Worm (Caenorhabditis elegans) whole organism, L4 larva: ENCODE data around the gene unc-44.

Experiments
- F26F4.8 ChIP-seq: fragments of 200-800 bp; sonication (Bioruptor generic); conservative IDR thresholded peaks from 2 replicates; pipeline ENCODE4 v1.3.6; 2022; ENCODE audit warnings: missing genetic modification characterization, missing compliant biosample characterization
- F37D6.2 ChIP-seq: sonication (generic microtip); optimal IDR thresholded peaks from 2 replicates; lab custom pipeline; 2016; ENCODE audit warnings: mild to moderate bottlenecking, missing genetic modification characterization, missing compliant biosample characterization
- Y105C5A.15 ChIP-seq: fragments of 200-800 bp; sonication (Bioruptor generic); IDR thresholded peaks from 2 replicates; pipeline ENCODE4 v1.3.6; 2022; ENCODE audit warnings: missing genetic modification characterization, missing compliant biosample characterization
- Y5F2A.4 ChIP-seq: fragments of 200-800 bp; sonication (Bioruptor generic); optimal IDR thresholded peaks from 2 replicates; lab custom pipeline; 2018; ENCODE audit warnings: mild to moderate bottlenecking, missing genetic modification characterization, missing compliant biosample characterization
- aha-1 ChIP-seq: fragments of 150-350 bp; peaks from one replicate; lab custom pipeline; 2014; ENCODE audit warnings: missing biosample characterization, missing genetic modification characterization
- aly-2 ChIP-seq: sonication (generic microtip); optimal IDR thresholded peaks from 2 replicates; lab custom pipeline; 2018; ENCODE audit warnings: missing biosample characterization, missing genetic modification characterization
- attf-4 ChIP-seq: sonication (generic microtip); optimal IDR thresholded peaks from 3 replicates; lab custom pipeline; 2017; ENCODE audit warnings: missing biosample characterization, missing genetic modification characterization
- ces-1 ChIP-seq: fragments of 150-350 bp; sonication (generic microtip); optimal IDR thresholded peaks from 4 replicates; lab custom pipeline; 2014; ENCODE audit warnings: missing biosample characterization, missing genetic modification reagents, missing genetic modification characterization
- daf-19 ChIP-seq: fragments of 200-800 bp; sonication (Bioruptor generic); conservative IDR thresholded peaks from 2 replicates; pipeline ENCODE4 v1.3.6; 2022; ENCODE audit warnings: missing genetic modification characterization, missing compliant biosample characterization
- dmd-8 ChIP-seq: fragments of 200-800 bp; sonication (Bioruptor generic); IDR thresholded peaks from 2 replicates; pipeline ENCODE4 v1.3.6; 2022; ENCODE audit warnings: missing genetic modification characterization, missing compliant biosample characterization
- dmd-9 ChIP-seq: fragments of 200-800 bp; sonication (Bioruptor generic); IDR thresholded peaks from 2 replicates; pipeline ENCODE4 v1.3.6; 2022; ENCODE audit warnings: missing genetic modification reagents, missing genetic modification characterization, missing compliant biosample characterization
- egl-43 ChIP-seq: fragments of 200-800 bp; sonication (Bioruptor generic); IDR thresholded peaks from 2 replicates; pipeline ENCODE4 v1.3.6; 2022; ENCODE audit warnings: missing genetic modification reagents, missing genetic modification characterization, missing compliant biosample characterization
- gei-8 ChIP-seq: fragments of 200-800 bp; sonication (Bioruptor generic); optimal IDR thresholded peaks from 2 replicates; lab custom pipeline; 2018; ENCODE audit warnings: mild to moderate bottlenecking, missing genetic modification characterization, missing compliant biosample characterization
- hmg-1.1 ChIP-seq: fragments of 200-800 bp; sonication (Bioruptor generic); IDR thresholded peaks from 2 replicates; pipeline ENCODE4 v1.3.6; 2022; ENCODE audit warnings: missing genetic modification reagents, missing genetic modification characterization, missing compliant biosample characterization
- lim-7 ChIP-seq: fragments of 200-800 bp; sonication (Bioruptor generic); IDR thresholded peaks from 2 replicates; pipeline ENCODE4 v1.3.6; 2022; ENCODE audit warnings: missing genetic modification characterization, missing compliant biosample characterization
- lin-13 ChIP-seq: fragments of 150-350 bp; optimal IDR thresholded peaks from 2 replicates; lab custom pipeline; 2014; ENCODE audit warnings: missing biosample characterization, missing genetic modification reagents, missing genetic modification characterization
- lin-38 ChIP-seq: fragments of 200-800 bp; sonication (Bioruptor generic); IDR thresholded peaks from 2 replicates; pipeline ENCODE4 v1.3.6; 2022; ENCODE audit warnings: missing genetic modification reagents, missing genetic modification characterization, missing compliant biosample characterization
- lir-3 ChIP-seq: sonication (generic microtip); optimal IDR thresholded peaks from 2 replicates; lab custom pipeline; 2016; ENCODE audit warnings: mild to moderate bottlenecking, missing genetic modification characterization, missing compliant biosample characterization
- lsy-2 ChIP-seq, 2 experiments: fragments of 150-350 bp in 1 of 2; sonication (generic microtip) in 1 of 2; optimal IDR thresholded peaks; 2 replicates each; lab custom pipeline; 2014 to 2017; ENCODE audit warnings: missing biosample characterization in 2 of 2, missing genetic modification characterization in 2 of 2
- mdl-1 ChIP-seq, 2 experiments: fragments of 150-350 bp in 1 of 2; sonication (generic microtip) in 1 of 2; optimal IDR thresholded peaks; 2 replicates each; lab custom pipeline; 2014 to 2017; ENCODE audit warnings: missing biosample characterization in 2 of 2, missing genetic modification characterization in 2 of 2
- mep-1 ChIP-seq: fragments of 150-350 bp; sonication (generic microtip); optimal IDR thresholded peaks from 3 replicates; lab custom pipeline; 2014; ENCODE audit warnings: missing biosample characterization, missing genetic modification characterization
- mxl-2 ChIP-seq: fragments of 200-800 bp; sonication (Bioruptor generic); conservative IDR thresholded peaks from 2 replicates; pipeline ENCODE4 v1.3.6; 2022; ENCODE audit warnings: missing genetic modification reagents, missing genetic modification characterization, missing compliant biosample characterization
- nhr-102 ChIP-seq: sonication (generic microtip); optimal IDR thresholded peaks from 2 replicates; lab custom pipeline; 2016; ENCODE audit warnings: mild to moderate bottlenecking, missing genetic modification characterization, moderate library complexity, missing compliant biosample characterization
- nhr-11 ChIP-seq: fragments of 150-350 bp; optimal IDR thresholded peaks from 2 replicates; lab custom pipeline; 2014; ENCODE audit warnings: missing biosample characterization, missing genetic modification characterization
- nhr-6 ChIP-seq: fragments of 150-350 bp; optimal IDR thresholded peaks from 2 replicates; lab custom pipeline; 2014; ENCODE audit warnings: missing biosample characterization, missing genetic modification characterization
- pha-4 ChIP-seq, 2 experiments: fragments of 150-350 bp in 1 of 2; fragments of 200-800 bp in 1 of 2; sonication (Bioruptor generic) in 1 of 2; IDR thresholded peaks in 1 of 2; optimal IDR thresholded peaks in 1 of 2; 2 replicates each; pipeline versions ENCODE4 v1.3.6 to Lab custom; 2014 to 2022; ENCODE audit warnings: missing genetic modification characterization in 2 of 2, missing genetic modification reagents in 2 of 2, missing biosample characterization in 1 of 2, missing compliant biosample characterization in 1 of 2
- php-3 ChIP-seq: fragments of 200-800 bp; sonication (Bioruptor generic); IDR thresholded peaks from 2 replicates; pipeline ENCODE4 v1.3.6; 2022; ENCODE audit warnings: missing genetic modification reagents, missing genetic modification characterization, missing compliant biosample characterization
- pqm-1 ChIP-seq: sonication (generic microtip); optimal IDR thresholded peaks from 2 replicates; lab custom pipeline; 2017; ENCODE audit warnings: missing biosample characterization, missing genetic modification characterization
- rbr-2 ChIP-seq: sonication (generic microtip); optimal IDR thresholded peaks from 2 replicates; lab custom pipeline; 2016; ENCODE audit warnings: missing genotype, missing genetic modification characterization, missing compliant biosample characterization
- sdz-12 ChIP-seq: fragments of 200-800 bp; sonication (Bioruptor generic); optimal IDR thresholded peaks from 2 replicates; lab custom pipeline; 2018; ENCODE audit warnings: mild to moderate bottlenecking, missing genetic modification characterization, missing compliant biosample characterization
- set-16 ChIP-seq: fragments of 200-800 bp; sonication (Bioruptor generic); IDR thresholded peaks from 2 replicates; pipeline ENCODE4 v1.3.6; 2022; ENCODE audit warnings: missing genetic modification reagents, missing genetic modification characterization, missing compliant biosample characterization
- skn-1 ChIP-seq: fragments of 150-350 bp; optimal IDR thresholded peaks from 2 replicates; lab custom pipeline; 2014; ENCODE audit warnings: missing biosample characterization, missing genetic modification characterization
- unc-130 ChIP-seq: sonication (generic microtip); optimal IDR thresholded peaks from 2 replicates; lab custom pipeline; 2016; ENCODE audit warnings: missing genetic modification reagents, missing genetic modification characterization, missing compliant biosample characterization
- unc-62 ChIP-seq, 3 experiments: fragments of 150-350 bp in 1 of 3; sonication (generic microtip); optimal IDR thresholded peaks in 2 of 3; peaks in 1 of 3; 1 replicate in 1 of 3; 2 replicates in 2 of 3; lab custom pipeline; 2014 to 2017; ENCODE audit warnings: missing biosample characterization in 3 of 3, missing genetic modification characterization in 3 of 3, missing genetic modification reagents in 3 of 3, missing genotype in 1 of 3
- zag-1 ChIP-seq: fragments of 150-350 bp; optimal IDR thresholded peaks from 2 replicates; lab custom pipeline; 2014; ENCODE audit warnings: missing biosample characterization, missing genetic modification characterization
- zfp-3 ChIP-seq: fragments of 200-800 bp; sonication (Bioruptor generic); conservative IDR thresholded peaks from 2 replicates; pipeline ENCODE4 v1.3.6; 2022; ENCODE audit warnings: missing genetic modification reagents, missing genetic modification characterization, missing compliant biosample characterization
- zip-11 ChIP-seq: fragments of 200-800 bp; sonication (Bioruptor generic); IDR thresholded peaks from 2 replicates; pipeline ENCODE4 v1.3.6; 2022; ENCODE audit warnings: missing genetic modification characterization, missing compliant biosample characterization
- ztf-11 ChIP-seq: fragments of 150-350 bp; optimal IDR thresholded peaks from 2 replicates; lab custom pipeline; 2014; ENCODE audit warnings: missing biosample characterization, missing genetic modification characterization

unc-44 gene

ce11 chrIV:5952966-5953365 lies 22.4 kb upstream of the unc-44 start (continued):
- TF ChIP-seq nhr-102 (tag; lab: Kevin White, UChicago) (no peak), F37D6.2 (tag; lab: Kevin White, UChicago) (peak; percentile 46), skn-1 (no peak), ces-1 (GFP tag; lab: Kevin White, UChicago) (peak; percentile 82), dmd-9 (GFP tag; lab: Robert Waterston, UW) (no peak), zag-1 (tag; lab: Kevin White, UChicago) (no peak), nhr-6 (no peak)

- TF ChIP-seq unc-62 (GFP tag; optimal IDR thresholded peaks at IDR 0.05 in 1 of 2; lab: Kevin White, UChicago) (peak in 1 of 2 experiments; percentile 46), unc-62 (tag; optimal IDR thresholded peaks at IDR 0.05; lab: Kevin White, UChicago) (no peak), pqm-1 (no peak)
Measured at ce11 chrIV:5954743-5955142, 20.6 kb upstream of the unc-44 start.

DNA sequence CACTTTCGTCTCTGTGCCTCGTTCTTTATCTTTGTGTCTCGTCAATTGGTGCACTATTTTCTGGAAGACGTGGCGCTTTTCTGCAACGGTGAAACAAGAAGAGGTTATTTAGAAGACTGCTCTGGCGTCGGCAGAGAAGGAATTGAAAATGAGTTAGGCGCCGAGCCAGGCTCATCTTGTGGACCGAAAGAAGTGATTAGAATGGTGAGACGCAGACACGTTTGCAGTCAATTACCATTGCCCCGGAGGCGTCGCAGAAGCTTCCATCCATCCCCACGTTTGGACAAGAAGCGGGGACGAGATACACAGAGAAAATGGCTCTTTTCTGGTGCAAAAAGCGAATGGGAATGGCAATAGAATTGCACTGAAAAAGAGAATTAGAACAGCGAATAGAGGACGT lies 15.4 kb upstream of the unc-44 start:
- TF ChIP-seq lim-7 (GFP tag; lab: Robert Waterston, UW) (no peak), dmd-9 (GFP tag; lab: Robert Waterston, UW) (no peak), hmg-1.1 (GFP tag; lab: Robert Waterston, UW) (peak; percentile 60; the same call in 1 of the 2 replicates), F37D6.2 (tag; lab: Kevin White, UChicago) (peak; percentile 17), unc-130 (GFP tag; lab: Kevin White, UChicago) (no peak), lir-3 (tag; lab: Kevin White, UChicago) (no peak), dmd-8 (0 out of 2 replicates have a peak, but pooled peaks have one; percentile 28), lin-38 (GFP tag; lab: Robert Waterston, UW) (no peak), Y105C5A.15 (GFP tag; lab: Robert Waterston, UW) (no peak), mep-1 (peak; percentile 3), set-16 (GFP tag; lab: Robert Waterston, UW) (peak; percentile 21; the same call in 1 of the 2 replicates), unc-62 (GFP tag; optimal IDR thresholded peaks at IDR 0.05 in 1 of 2; lab: Kevin White, UChicago) (peak in 1 of 2 experiments; percentile 90), unc-62 (tag; optimal IDR thresholded peaks at IDR 0.05; lab: Kevin White, UChicago) (no peak), rbr-2 (peak; percentile 38), lsy-2 (tag; optimal IDR thresholded peaks at IDR 0.05; lab: Kevin White, UChicago) (peak in 1 of 2 experiments; percentile 30), aha-1 (tag; lab: Kevin White, UChicago) (peak; percentile 98)

ce11 chrIV:5962219-5962945 lies 13.0 kb upstream of the unc-44 start, which contains the start of gene K02B2.6:
Gene K02B2.6 (minus strand): TSS chrIV:5962269.
- TF ChIP-seq set-16 (GFP tag; lab: Robert Waterston, UW) (peak; percentile 80), mdl-1 (tag; optimal IDR thresholded peaks at IDR 0.05; lab: Kevin White, UChicago) (no peak)

DNA sequence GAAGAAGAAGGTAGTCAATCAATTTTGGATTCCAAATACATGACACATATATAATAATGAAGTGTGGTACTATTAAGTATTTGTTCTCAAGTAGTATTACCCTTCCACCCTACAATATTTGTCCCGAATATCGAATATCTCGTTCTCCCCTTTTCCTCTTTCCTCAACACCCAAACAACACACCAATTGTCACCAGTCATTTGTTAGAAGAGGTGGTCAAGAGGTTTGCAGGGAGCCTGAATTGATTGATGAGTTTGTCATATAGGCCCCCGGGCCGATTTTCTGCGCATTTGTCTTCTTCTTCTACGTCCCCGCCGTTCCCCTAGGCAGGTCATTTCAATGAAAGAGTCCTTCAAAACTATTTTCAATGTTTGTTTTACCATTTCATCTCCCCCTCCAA lies 11.1 kb upstream of the unc-44 start:
- no peak for TF ChIP-seq zip-11 (GFP tag; lab: Robert Waterston, UW)
- 0 out of 2 replicates have a peak, but pooled peaks have one; percentile 23 for TF ChIP-seq daf-19 (GFP tag; lab: Robert Waterston, UW)

DNA sequence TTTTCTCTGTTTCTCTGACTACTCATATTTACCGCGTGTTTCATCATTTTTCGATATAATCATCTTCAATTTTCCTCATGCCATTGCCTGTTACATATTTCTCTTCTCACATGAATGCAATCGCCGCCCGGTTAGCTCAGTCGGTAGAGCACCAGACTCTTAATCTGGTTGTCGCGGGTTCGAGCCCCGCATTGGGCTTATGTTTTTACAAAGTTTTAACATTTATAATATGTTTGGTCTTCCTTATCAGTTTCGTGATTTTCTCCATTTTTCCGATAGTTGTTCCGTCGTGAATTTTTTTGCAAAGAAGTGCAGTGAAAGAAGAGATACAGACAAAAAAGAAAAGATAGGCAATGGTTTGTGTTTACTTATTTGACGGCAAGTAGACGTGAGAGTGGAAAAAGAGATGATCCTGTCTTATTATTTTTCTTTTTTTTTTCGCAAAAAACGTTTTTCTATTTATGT lies 8.3 kb upstream of the unc-44 start:
- peak; percentile 75 for TF ChIP-seq Y5F2A.4 (GFP tag; lab: Kevin White, UChicago)
- TF ChIP-seq egl-43, result peak; percentile 92
- peak; percentile 28 for TF ChIP-seq F37D6.2 (tag; lab: Kevin White, UChicago)
- TF ChIP-seq mep-1, result peak; percentile 90
- TF ChIP-seq dmd-8, result peak; percentile 91
- peak; percentile 74 for TF ChIP-seq gei-8 (GFP tag; lab: Kevin White, UChicago)
- peak; percentile 79 for TF ChIP-seq pqm-1
- peak; percentile 37 for TF ChIP-seq sdz-12 (GFP tag; lab: Kevin White, UChicago)
- TF ChIP-seq pha-4 (GFP tag; IDR thresholded peaks at IDR 0.05; lab: Robert Waterston, UW), result peak; percentile 94
- TF ChIP-seq pha-4 (tag; optimal IDR thresholded peaks at IDR 0.05; lab: Kevin White, UChicago), result peak; percentile 63
- peak; percentile 60 for TF ChIP-seq unc-130 (GFP tag; lab: Kevin White, UChicago)
- TF ChIP-seq php-3 (GFP tag; lab: Robert Waterston, UW), result peak; percentile 87
- no peak for TF ChIP-seq attf-4 (tag; lab: Kevin White, UChicago)
- no peak; the same call in 1 of the 2 replicates for TF ChIP-seq zfp-3 (GFP tag; lab: Robert Waterston, UW)
- no peak for TF ChIP-seq aly-2 (tag; lab: Kevin White, UChicago)
- peak; percentile 79 for TF ChIP-seq nhr-11 (tag; lab: Kevin White, UChicago)
- TF ChIP-seq mxl-2 (GFP tag; lab: Robert Waterston, UW), result peak; percentile 50; the same call in 1 of the 2 replicates
- TF ChIP-seq ztf-11 (tag; lab: Kevin White, UChicago), result no peak
- peak; percentile 86; the same call in 1 of the 2 replicates for TF ChIP-seq F26F4.8 (GFP tag; lab: Robert Waterston, UW)
- peak; percentile 77 for TF ChIP-seq lin-13 (GFP tag; lab: Kevin White, UChicago)
- TF ChIP-seq lin-38 (GFP tag; lab: Robert Waterston, UW), result peak; percentile 78
